Fruit fly (Drosophila melanogaster): Measurements from ENCODE around the gene CG9588.

Gene CG9588

dm6 chr3R:13660924-13661659 is 15.4 kb downstream of the CG9588 start, which contains the start of gene B52 (continued):
- TF ChIP-seq zen (tag; optimal IDR thresholded peaks at IDR 0.05) (no peak), ase (GFP tag; IDR thresholded peaks at IDR 0.05) (peak; percentile 46; the same call in 1 of the 3 replicates), lbe (GFP tag; optimal IDR thresholded peaks at IDR 0.05) (peak; percentile 49), CG12104 (GFP tag; optimal IDR thresholded peaks at IDR 0.05) (peak; percentile 8), amos (GFP tag; IDR thresholded peaks at IDR 0.05; ENCODE audit: partially characterized antibody) (peak; percentile 73), dimm (GFP tag; IDR thresholded peaks at IDR 0.05) (no peak), abd-A (tag; optimal IDR thresholded peaks at IDR 0.05) (no peak), lab (GFP tag; optimal IDR thresholded peaks at IDR 0.05) (peak; percentile 87), CG14667 (GFP tag; IDR thresholded peaks at IDR 0.05) (peak; percentile 68; the same call in 1 of the 2 replicates), CG4282 (GFP tag; optimal IDR thresholded peaks at IDR 0.05) (peak; percentile 21), CG6175 (GFP tag; IDR thresholded peaks at IDR 0.05) (0 out of 3 replicates have a peak, but pooled peaks have one; percentile 37), slbo (GFP tag; IDR thresholded peaks at IDR 0.05) (peak; percentile 68), CG7745 (tag; optimal IDR thresholded peaks at IDR 0.05) (no peak), Dfd (GFP tag; optimal IDR thresholded peaks at IDR 0.05) (no peak), H15 (GFP tag; IDR thresholded peaks at IDR 0.05) (peak; percentile 60; the same call in 2 of the 3 replicates), CG10543 (GFP tag; optimal IDR thresholded peaks at IDR 0.05) (peak; percentile 68), CG12391 (tag; optimal IDR thresholded peaks at IDR 0.05) (peak; percentile 57), CG6254 (GFP tag; optimal IDR thresholded peaks at IDR 0.05) (peak; percentile 62), run (tag; optimal IDR thresholded peaks at IDR 0.05) (no peak), CG7839 (tag; optimal IDR thresholded peaks at IDR 0.05) (no peak), BtbVII (GFP tag; optimal IDR thresholded peaks at IDR 0.05) (peak; percentile 82), CrebB (tag; optimal IDR thresholded peaks at IDR 0.05) (peak; percentile 80), caup (GFP tag; optimal IDR thresholded peaks at IDR 0.05; ENCODE audit: severe bottlenecking) (peak; percentile 88), gsb-n (tag; optimal IDR thresholded peaks at IDR 0.05) (peak; percentile 61), Meics (GFP tag; optimal IDR thresholded peaks at IDR 0.05) (peak; percentile 79), CG11398 (GFP tag; optimal IDR thresholded peaks at IDR 0.05) (peak; percentile 77)

dm6 chr3R:13659865-13660738 is 16.4 kb downstream of the CG9588 start, which contains the start of gene Hrb87F:
Hrb87F (minus strand) TSS chr3R:13660531.
- TF ChIP-seq sim (GFP tag; IDR thresholded peaks at IDR 0.05): no peak
- TF ChIP-seq CG4617 (GFP tag; optimal IDR thresholded peaks at IDR 0.05; ENCODE audit: borderline replicate concordance): peak; percentile 15
- TF ChIP-seq gro (GFP tag; optimal IDR thresholded peaks at IDR 0.05): no peak
- TF ChIP-seq nom (GFP tag; optimal IDR thresholded peaks at IDR 0.05): peak; percentile 49
- TF ChIP-seq tna (GFP tag; IDR thresholded peaks at IDR 0.05; ENCODE audit: partially characterized antibody): no peak
- no peak for TF ChIP-seq Rx (GFP tag; IDR thresholded peaks at IDR 0.05)
- TF ChIP-seq CG31441 (GFP tag; IDR thresholded peaks at IDR 0.05): 0 out of 2 replicates have a peak, but pooled peaks have one; percentile 5
- TF ChIP-seq ase (GFP tag; IDR thresholded peaks at IDR 0.05): no peak
- TF ChIP-seq CG8089 (GFP tag; optimal IDR thresholded peaks at IDR 0.05): no peak
- no peak for TF ChIP-seq sc (optimal IDR thresholded peaks at IDR 0.05)
- TF ChIP-seq sc (GFP tag; optimal IDR thresholded peaks at IDR 0.05): no peak
- TF ChIP-seq CG9817 (tag; optimal IDR thresholded peaks at IDR 0.05): no peak
- no peak for TF ChIP-seq Usf (GFP tag; optimal IDR thresholded peaks at IDR 0.05)
- no peak for TF ChIP-seq pnt (GFP tag; optimal IDR thresholded peaks at IDR 0.05)
- peak; percentile 91 for TF ChIP-seq pfk (GFP tag; optimal IDR thresholded peaks at IDR 0.05)
- peak; percentile 28; the same call in 1 of the 2 replicates for TF ChIP-seq MBD-R2 (GFP tag; IDR thresholded peaks at IDR 0.05)
- TF ChIP-seq CG16815 (GFP tag; optimal IDR thresholded peaks at IDR 0.05): no peak
- TF ChIP-seq Myb (GFP tag; optimal IDR thresholded peaks at IDR 0.05): no peak
- TF ChIP-seq slp2 (GFP tag; optimal IDR thresholded peaks at IDR 0.05): no peak
- TF ChIP-seq kah (GFP tag; optimal IDR thresholded peaks at IDR 0.05): no peak
- no peak for TF ChIP-seq wor (GFP tag; IDR thresholded peaks at IDR 0.05)
- TF ChIP-seq Scr (GFP tag; IDR thresholded peaks at IDR 0.05; ENCODE audit: partially characterized antibody): peak; percentile 19; the same call in 1 of the 2 replicates
